Fruit fly (Drosophila melanogaster) whole organism, prepupa: ENCODE results near the gene srl.

Source experiments
- Blimp-1 ChIP-seq: fragments of 200-800 bp; sonication (Bioruptor generic); optimal IDR thresholded peaks from 3 replicates; lab custom pipeline; 2017; ENCODE audit warnings: missing biosample characterization, missing genetic modification characterization, mild to moderate bottlenecking, moderate library complexity, missing genetic modification reagents
- CG10669 ChIP-seq: fragments of 200-800 bp; sonication (Bioruptor generic); optimal IDR thresholded peaks from 3 replicates; lab custom pipeline; 2018; ENCODE audit warnings: missing biosample characterization, mild to moderate bottlenecking, missing genetic modification characterization, moderate library complexity
- CG11762 ChIP-seq: fragments of 200-800 bp; sonication (Bioruptor generic); optimal IDR thresholded peaks from 3 replicates; lab custom pipeline; 2016; ENCODE audit warnings: missing biosample characterization, missing genetic modification characterization; ENCODE audit not compliant: insufficient read depth
- CG11902 ChIP-seq: fragments of 200-800 bp; sonication (Bioruptor generic); optimal IDR thresholded peaks from 3 replicates; lab custom pipeline; 2016; ENCODE audit warnings: missing biosample characterization, missing genetic modification characterization
- CG15336 ChIP-seq: fragments of 200-800 bp; sonication (Bioruptor generic); IDR thresholded peaks from 2 replicates; pipeline ENCODE4 v1.3.6; 2022; ENCODE audit warnings: missing biosample characterization, missing genetic modification characterization
- CG1621 ChIP-seq: fragments of 200-800 bp; sonication (Bioruptor generic); optimal IDR thresholded peaks from 3 replicates; lab custom pipeline; 2018; ENCODE audit warnings: missing biosample characterization, mild to moderate bottlenecking, missing genetic modification characterization
- CG16779 ChIP-seq: fragments of 200-800 bp; sonication (Bioruptor generic); optimal IDR thresholded peaks from 3 replicates; lab custom pipeline; 2017; ENCODE audit warnings: missing biosample characterization, mild to moderate bottlenecking, missing genetic modification characterization
- CG3032 ChIP-seq: fragments of 200-800 bp; optimal IDR thresholded peaks from 2 replicates; lab custom pipeline; 2019; ENCODE audit warnings: missing biosample characterization, mild to moderate bottlenecking, missing genetic modification characterization, moderate library complexity
- CG31627 ChIP-seq: fragments of 200-800 bp; sonication (Bioruptor generic); optimal IDR thresholded peaks from 3 replicates; lab custom pipeline; 2016; ENCODE audit warnings: missing biosample characterization, missing genetic modification characterization
- CG32006 ChIP-seq: fragments of 200-800 bp; sonication (Bioruptor generic); optimal IDR thresholded peaks from 3 replicates; lab custom pipeline; 2017; ENCODE audit warnings: missing biosample characterization, mild to moderate bottlenecking, missing genetic modification characterization
- CG3919 ChIP-seq: fragments of 200-800 bp; sonication (Bioruptor generic); optimal IDR thresholded peaks from 3 replicates; lab custom pipeline; 2016; ENCODE audit warnings: missing biosample characterization, missing genetic modification characterization
- CG4318 ChIP-seq: fragments of 200-800 bp; sonication (Bioruptor generic); optimal IDR thresholded peaks from 3 replicates; lab custom pipeline; 2017; ENCODE audit warnings: missing biosample characterization, mild to moderate bottlenecking, missing genetic modification characterization
- CG6163 ChIP-seq: fragments of 200-800 bp; sonication (Bioruptor generic); IDR thresholded peaks from 3 replicates; pipeline ENCODE4 v1.3.6; 2022; ENCODE audit warnings: missing biosample characterization, missing genetic modification characterization
- CG6276 ChIP-seq: fragments of 200-800 bp; sonication (Bioruptor generic); optimal IDR thresholded peaks from 2 replicates; lab custom pipeline; 2017; ENCODE audit warnings: missing biosample characterization, mild to moderate bottlenecking, missing genetic modification characterization
- CG6808 ChIP-seq: fragments of 200-800 bp; sonication (Bioruptor generic); optimal IDR thresholded peaks from 3 replicates; lab custom pipeline; 2017; ENCODE audit warnings: missing biosample characterization, missing genetic modification characterization, mild to moderate bottlenecking, moderate library complexity, missing genetic modification reagents
- CG6854 ChIP-seq: fragments of 200-800 bp; sonication (Bioruptor generic); optimal IDR thresholded peaks from 2 replicates; lab custom pipeline; 2017; ENCODE audit warnings: missing biosample characterization, mild to moderate bottlenecking, missing genetic modification characterization
- CG8119 ChIP-seq: fragments of 200-800 bp; sonication (Bioruptor generic); IDR thresholded peaks from 3 replicates; pipeline ENCODE4 v1.3.6; 2022; ENCODE audit warnings: missing biosample characterization, missing genetic modification characterization
- Eip75B ChIP-seq: fragments of 200-800 bp; sonication (Bioruptor generic); optimal IDR thresholded peaks from 3 replicates; lab custom pipeline; 2016; ENCODE audit warnings: missing biosample characterization, missing genetic modification characterization
- Eip78C ChIP-seq: fragments of 200-800 bp; sonication (Bioruptor generic); peaks from one replicate; lab custom pipeline; 2016; ENCODE audit warnings: missing biosample characterization, missing genetic modification characterization
- Ets96B ChIP-seq: fragments of 200-800 bp; optimal IDR thresholded peaks from 2 replicates; lab custom pipeline; 2019; ENCODE audit warnings: missing biosample characterization, mild to moderate bottlenecking, missing genetic modification characterization, moderate library complexity
- Gug ChIP-seq: fragments of 200-800 bp; sonication (Bioruptor generic); IDR thresholded peaks from 2 replicates; pipeline ENCODE4 v1.3.6; 2022; ENCODE audit warnings: missing biosample characterization, missing genetic modification characterization
- Hr39 ChIP-seq: fragments of 200-800 bp; sonication (Bioruptor generic); optimal IDR thresholded peaks from 2 replicates; lab custom pipeline; 2016; ENCODE audit warnings: missing biosample characterization, missing genetic modification characterization
- Hr4 ChIP-seq: fragments of 200-800 bp; sonication (Bioruptor generic); optimal IDR thresholded peaks from 3 replicates; lab custom pipeline; 2016; ENCODE audit warnings: missing biosample characterization, missing genetic modification characterization
- Lpt ChIP-seq: fragments of 200-800 bp; sonication (Bioruptor generic); optimal IDR thresholded peaks from 3 replicates; lab custom pipeline; 2016; ENCODE audit warnings: missing biosample characterization, missing genetic modification characterization
- Met ChIP-seq: fragments of 200-800 bp; sonication (Bioruptor generic); optimal IDR thresholded peaks from 3 replicates; lab custom pipeline; 2016; ENCODE audit warnings: missing biosample characterization, missing genetic modification characterization
- OdsH ChIP-seq: fragments of 200-800 bp; sonication (Bioruptor generic); optimal IDR thresholded peaks from 3 replicates; lab custom pipeline; 2016; ENCODE audit warnings: missing biosample characterization, missing genetic modification characterization
- Smox ChIP-seq: fragments of 200-800 bp; sonication (Bioruptor generic); optimal IDR thresholded peaks from 3 replicates; lab custom pipeline; 2016; ENCODE audit warnings: missing biosample characterization, missing genetic modification characterization
- Sox14 ChIP-seq: fragments of 200-800 bp; sonication (Bioruptor generic); optimal IDR thresholded peaks from 3 replicates; lab custom pipeline; 2016; ENCODE audit warnings: missing biosample characterization, missing genetic modification characterization
- Sox15 ChIP-seq: fragments of 200-800 bp; sonication (Bioruptor generic); optimal IDR thresholded peaks from 3 replicates; lab custom pipeline; 2016; ENCODE audit warnings: missing biosample characterization, missing genetic modification characterization
- achi ChIP-seq: fragments of 200-800 bp; sonication (Bioruptor generic); optimal IDR thresholded peaks from 3 replicates; lab custom pipeline; 2016; ENCODE audit warnings: missing biosample characterization, missing genetic modification characterization
- cyc ChIP-seq: fragments of 200-800 bp; sonication (Bioruptor generic); optimal IDR thresholded peaks from 3 replicates; lab custom pipeline; 2016; ENCODE audit warnings: missing biosample characterization, missing genetic modification characterization
- eg ChIP-seq: fragments of 200-800 bp; sonication (Bioruptor generic); IDR thresholded peaks from 3 replicates; pipeline ENCODE4 v1.3.6; 2022; ENCODE audit warnings: missing biosample characterization, missing genetic modification characterization
- esn ChIP-seq: fragments of 200-800 bp; sonication (Bioruptor generic); optimal IDR thresholded peaks from 2 replicates; lab custom pipeline; 2016; ENCODE audit warnings: missing biosample characterization, mild to moderate bottlenecking, missing genetic modification characterization, moderate library complexity
- fd85E ChIP-seq: fragments of 200-800 bp; sonication (Bioruptor generic); optimal IDR thresholded peaks from 3 replicates; lab custom pipeline; 2016; ENCODE audit warnings: missing biosample characterization, missing genetic modification characterization
- fkh ChIP-seq: fragments of 200-800 bp; sonication (Bioruptor generic); optimal IDR thresholded peaks from 3 replicates; lab custom pipeline; 2017; ENCODE audit warnings: missing biosample characterization, mild to moderate bottlenecking, missing genetic modification characterization, moderate library complexity
- lz ChIP-seq: fragments of 200-800 bp; sonication (Bioruptor generic); optimal IDR thresholded peaks from 3 replicates; lab custom pipeline; 2016; ENCODE audit warnings: missing biosample characterization, missing genetic modification characterization
- net ChIP-seq: fragments of 200-800 bp; sonication (Bioruptor generic); optimal IDR thresholded peaks from 3 replicates; lab custom pipeline; 2016; ENCODE audit warnings: missing biosample characterization, missing genetic modification characterization
- salr ChIP-seq, 2 experiments: fragments of 200-800 bp; sonication (Bioruptor generic); optimal IDR thresholded peaks; 3 replicates each; lab custom pipeline; 2016 to 2018; ENCODE audit warnings: missing biosample characterization in 2 of 2, missing genetic modification characterization in 2 of 2, mild to moderate bottlenecking in 1 of 2
- spab ChIP-seq: fragments of 200-800 bp; sonication (Bioruptor generic); optimal IDR thresholded peaks from 2 replicates; lab custom pipeline; 2017; ENCODE audit warnings: missing biosample characterization, mild to moderate bottlenecking, missing genetic modification characterization, missing genetic modification reagents
- ss ChIP-seq, 2 experiments: fragments of 200-800 bp; sonication (Bioruptor generic); optimal IDR thresholded peaks; 2 replicates in 1 of 2; 3 replicates in 1 of 2; lab custom pipeline; 2017 to 2018; ENCODE audit warnings: mild to moderate bottlenecking in 2 of 2, missing biosample characterization in 2 of 2, missing genetic modification characterization in 2 of 2, moderate library complexity in 1 of 2
- vri ChIP-seq: fragments of 200-800 bp; sonication (Bioruptor generic); optimal IDR thresholded peaks from 3 replicates; lab custom pipeline; 2016; ENCODE audit warnings: missing biosample characterization, mild to moderate bottlenecking, missing genetic modification characterization

The srl gene

dm6 chr3R:4394654-4395581 is 34.2 kb downstream of the srl start (continued):
- TF ChIP-seq Eip75B (GFP tag; lab: Kevin White, UChicago) (peak; percentile 92), esn (GFP tag; lab: Kevin White, UChicago) (peak; percentile 96), vri (GFP tag; lab: Kevin White, UChicago) (peak; percentile 97), Met (GFP tag; lab: Kevin White, UChicago) (peak; percentile 94), salr (GFP tag; optimal IDR thresholded peaks at IDR 0.05; lab: Kevin White, UChicago) (peak; percentile 86 to 89), eg (GFP tag; lab: Robert Waterston, UW) (peak; percentile 96), Sox15 (peak; percentile 88), Ets96B (tag; lab: Kevin White, UChicago) (peak; percentile 87), CG32006 (GFP tag; lab: Kevin White, UChicago) (peak; percentile 97), Gug (GFP tag; lab: Robert Waterston, UW) (peak; percentile 93)

DNA sequence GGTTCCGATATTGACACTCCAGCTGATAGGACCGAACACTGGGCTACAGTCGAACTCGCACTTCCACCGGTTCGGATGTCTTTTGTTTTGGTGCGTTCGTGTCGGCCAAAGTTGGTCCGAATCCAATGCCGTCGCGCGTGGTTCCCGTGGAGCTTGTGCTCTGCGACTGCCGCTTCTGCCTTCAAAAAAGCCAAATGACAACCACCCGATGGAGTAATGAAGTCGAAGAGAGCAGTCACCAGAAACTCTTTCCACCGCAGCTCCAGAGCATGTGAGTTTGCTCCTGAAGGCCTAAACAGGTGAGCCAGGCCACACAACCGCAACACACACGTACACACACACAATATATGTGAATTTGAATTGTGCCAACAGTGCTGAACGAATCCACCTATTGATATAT is 35.0 kb downstream of the srl start, which contains the start of gene CG34112:
TSS of gene CG34112 (minus strand) at position 143 of the 400 bp plus-strand sequence.
- TF ChIP-seq Met (GFP tag; lab: Kevin White, UChicago) (no peak), vri (GFP tag; lab: Kevin White, UChicago) (peak; percentile 71), CG15336 (peak; percentile 38; the same call in 1 of the 2 replicates), CG3919 (GFP tag; lab: Kevin White, UChicago) (no peak), CG6854 (GFP tag; lab: Kevin White, UChicago) (peak; percentile 47), Blimp-1 (GFP tag; lab: Kevin White, UChicago) (no peak), achi (GFP tag; lab: Kevin White, UChicago) (peak; percentile 6), net (GFP tag; lab: Kevin White, UChicago) (no peak), CG8119 (GFP tag; lab: Robert Waterston, UW) (peak; percentile 39; the same call in 1 of the 3 replicates), lz (GFP tag; lab: Kevin White, UChicago) (no peak), CG6163 (GFP tag; lab: Robert Waterston, UW) (0 out of 3 replicates have a peak, but pooled peaks have one; percentile 15), eg (GFP tag; lab: Robert Waterston, UW) (peak; percentile 31; the same call in 1 of the 3 replicates), fkh (GFP tag; lab: Kevin White, UChicago) (no peak), CG6276 (GFP tag; lab: Kevin White, UChicago) (no peak)

- TF ChIP-seq OdsH (GFP tag; lab: Kevin White, UChicago): no peak
- TF ChIP-seq CG8119 (GFP tag; lab: Robert Waterston, UW): 0 out of 3 replicates have a peak, but pooled peaks have one; percentile 22
- TF ChIP-seq Eip78C (GFP tag; lab: Kevin White, UChicago): peak; percentile 37
- peak; percentile 12 for TF ChIP-seq CG6854 (GFP tag; lab: Kevin White, UChicago)
- no peak for TF ChIP-seq CG1621 (tag; lab: Kevin White, UChicago)
- TF ChIP-seq CG15336: no peak
- no peak for TF ChIP-seq CG3032
- TF ChIP-seq Smox (GFP tag; lab: Kevin White, UChicago): no peak
- TF ChIP-seq Sox14 (GFP tag; lab: Kevin White, UChicago): no peak
- TF ChIP-seq CG6808 (GFP tag; lab: Kevin White, UChicago): no peak
- peak; percentile 17 for TF ChIP-seq esn (GFP tag; lab: Kevin White, UChicago)
- no peak for TF ChIP-seq Lpt (GFP tag; lab: Kevin White, UChicago)
- TF ChIP-seq Eip75B (GFP tag; lab: Kevin White, UChicago): no peak
Measured at dm6 chr3R:4390133-4390532, 39.0 kb downstream of the srl start, which contains the start of gene CG14646. Gene CG14646 (plus strand): TSS chr3R:4390366.

dm6 chr3R:4387490-4387889 is 41.6 kb downstream of the srl start, which contains the start of gene tub:
Gene tub (plus strand): TSS chr3R:4387742.
- no peak for TF ChIP-seq CG15336
- TF ChIP-seq ss (GFP tag; optimal IDR thresholded peaks at IDR 0.05; lab: Kevin White, UChicago): no peak
- no peak for TF ChIP-seq CG10669 (GFP tag; lab: Kevin White, UChicago)
- TF ChIP-seq cyc (GFP tag; lab: Kevin White, UChicago): no peak
- TF ChIP-seq lz (GFP tag; lab: Kevin White, UChicago): peak; percentile 47
- TF ChIP-seq CG16779 (tag; lab: Kevin White, UChicago): no peak
- no peak for TF ChIP-seq spab (GFP tag; lab: Kevin White, UChicago)
- TF ChIP-seq CG11762 (GFP tag; lab: Kevin White, UChicago): no peak
- peak; percentile 26 for TF ChIP-seq CG31627 (GFP tag; lab: Kevin White, UChicago)
- TF ChIP-seq fd85E (GFP tag; lab: Kevin White, UChicago): no peak
- TF ChIP-seq CG32006 (GFP tag; lab: Kevin White, UChicago): no peak
- TF ChIP-seq Sox14 (GFP tag; lab: Kevin White, UChicago): no peak
- no peak for TF ChIP-seq CG11902 (GFP tag; lab: Kevin White, UChicago)
- peak; percentile 7 for TF ChIP-seq Hr39 (GFP tag; lab: Kevin White, UChicago)
- no peak for TF ChIP-seq Hr4 (GFP tag; lab: Kevin White, UChicago)
- TF ChIP-seq CG3032: peak; percentile 25
- no peak for TF ChIP-seq CG4318 (GFP tag; lab: Kevin White, UChicago)
- TF ChIP-seq Blimp-1 (GFP tag; lab: Kevin White, UChicago): no peak
